Worm (Caenorhabditis elegans) whole organism, L4 larva: Measurements from ENCODE around the gene clec-239.

ENCODE experiments used
- daf-12 ChIP-seq: fragments of 150-350 bp; optimal IDR thresholded peaks from 2 replicates; lab custom pipeline; 2014; ENCODE audit warnings: missing biosample characterization, missing genetic modification reagents, missing genetic modification characterization
- lim-7 ChIP-seq: fragments of 200-800 bp; sonication (Bioruptor generic); IDR thresholded peaks from 2 replicates; pipeline ENCODE4 v1.3.6; 2022; ENCODE audit warnings: missing genetic modification characterization, missing compliant biosample characterization
- skn-1 ChIP-seq: fragments of 150-350 bp; optimal IDR thresholded peaks from 2 replicates; lab custom pipeline; 2014; ENCODE audit warnings: missing biosample characterization, missing genetic modification characterization
- unc-130 ChIP-seq: sonication (generic microtip); optimal IDR thresholded peaks from 2 replicates; lab custom pipeline; 2016; ENCODE audit warnings: missing genetic modification reagents, missing genetic modification characterization, missing compliant biosample characterization

ce11 chrV:16927345-16927744 is 29.0 kb upstream of the clec-239 start, which contains the start of gene Y102A5C.36:
- no peak for TF ChIP-seq unc-130 (GFP tag; lab: Kevin White, UChicago)
- no peak for TF ChIP-seq skn-1 (tag; lab: Kevin White, UChicago)
- TF ChIP-seq daf-12 (tag; lab: Kevin White, UChicago): no peak
- no peak for TF ChIP-seq lim-7
